Fruit fly (Drosophila melanogaster) whole organism, embryonic: ENCODE data around the gene CG18661.

Experiments
- Awh ChIP-seq: fragments of 200-800 bp; sonication (Bioruptor generic); IDR thresholded peaks from 2 replicates; pipeline ENCODE4, ENCODE4 v1.3.6; 2022; ENCODE audit warnings: missing biosample characterization, missing genetic modification characterization
- B-H2 ChIP-seq: fragments of 200-800 bp; sonication (Bioruptor generic); optimal IDR thresholded peaks from 2 replicates; lab custom pipeline; 2018; ENCODE audit warnings: missing biosample characterization, mild to moderate bottlenecking, missing genetic modification characterization
- Blimp-1 ChIP-seq: fragments of 200-800 bp; sonication (Bioruptor generic); optimal IDR thresholded peaks from 3 replicates; lab custom pipeline; 2018; ENCODE audit warnings: missing biosample characterization, missing genetic modification characterization, mild to moderate bottlenecking, moderate library complexity, missing genetic modification reagents
- CG10274 ChIP-seq: fragments of 200-800 bp; sonication (Bioruptor generic); optimal IDR thresholded peaks from 3 replicates; lab custom pipeline; 2017; ENCODE audit warnings: missing biosample characterization, mild to moderate bottlenecking, missing genetic modification characterization
- CG11398 ChIP-seq: fragments of 200-800 bp; sonication (Bioruptor generic); optimal IDR thresholded peaks from 2 replicates; lab custom pipeline; 2016; ENCODE audit warnings: missing biosample characterization, missing genetic modification characterization
- CG12942 ChIP-seq: fragments of 200-800 bp; sonication (Bioruptor generic); optimal IDR thresholded peaks from 3 replicates; lab custom pipeline; 2016; ENCODE audit warnings: missing biosample characterization, missing genetic modification characterization
- CG14710 ChIP-seq: fragments of 200-800 bp; sonication (Bioruptor generic); optimal IDR thresholded peaks from 3 replicates; lab custom pipeline; 2019; ENCODE audit warnings: missing biosample characterization, mild to moderate bottlenecking, missing genetic modification characterization, moderate library complexity
- CG14965 ChIP-seq: fragments of 200-800 bp; sonication (Bioruptor generic); optimal IDR thresholded peaks from 2 replicates; lab custom pipeline; 2016; ENCODE audit warnings: missing biosample characterization, missing genetic modification characterization, borderline replicate concordance
- CG17568 ChIP-seq: fragments of 200-800 bp; sonication (Bioruptor generic); optimal IDR thresholded peaks from 2 replicates; lab custom pipeline; 2018; ENCODE audit warnings: missing biosample characterization, mild to moderate bottlenecking, missing genetic modification characterization, moderate library complexity
- CG18262 ChIP-seq: fragments of 200-800 bp; optimal IDR thresholded peaks from 3 replicates; lab custom pipeline; 2019; ENCODE audit warnings: missing biosample characterization, mild to moderate bottlenecking, missing genetic modification characterization, moderate library complexity
- CG2129 ChIP-seq: fragments of 200-800 bp; sonication (Bioruptor generic); IDR thresholded peaks from 2 replicates; pipeline ENCODE4 v1.3.6; 2022; ENCODE audit warnings: missing biosample characterization, missing genetic modification characterization; ENCODE audit not compliant: partially characterized antibody
- CG2712 ChIP-seq: fragments of 200-800 bp; optimal IDR thresholded peaks from 3 replicates; lab custom pipeline; 2019; ENCODE audit warnings: missing biosample characterization, mild to moderate bottlenecking, missing genetic modification characterization, moderate library complexity
- CG2875 ChIP-seq: fragments of 200-800 bp; sonication (Bioruptor generic); optimal IDR thresholded peaks from 2 replicates; lab custom pipeline; 2017; ENCODE audit warnings: missing biosample characterization, mild to moderate bottlenecking, missing genetic modification characterization, missing genetic modification reagents
- CG31365 ChIP-seq: fragments of 200-800 bp; sonication (Bioruptor generic); optimal IDR thresholded peaks from 2 replicates; lab custom pipeline; 2018; ENCODE audit warnings: missing biosample characterization, mild to moderate bottlenecking, missing genetic modification characterization
- CG31441 ChIP-seq: fragments of 200-800 bp; sonication (Bioruptor generic); IDR thresholded peaks from 2 replicates; pipeline ENCODE4 v1.3.6; 2022; ENCODE audit warnings: missing biosample characterization, missing genetic modification characterization
- CG32767 ChIP-seq: fragments of 200-800 bp; sonication (Bioruptor generic); IDR thresholded peaks from 2 replicates; pipeline ENCODE4 v1.3.6; 2022; ENCODE audit warnings: missing biosample characterization, missing genetic modification characterization
- CG6654 ChIP-seq: fragments of 200-800 bp; sonication (Bioruptor generic); optimal IDR thresholded peaks from 2 replicates; lab custom pipeline; 2017; ENCODE audit warnings: missing biosample characterization, mild to moderate bottlenecking, missing genetic modification characterization
- CG6813 ChIP-seq: fragments of 200-800 bp; sonication (Bioruptor generic); optimal IDR thresholded peaks from 2 replicates; lab custom pipeline; 2017; ENCODE audit warnings: missing biosample characterization, missing genetic modification characterization, mild to moderate bottlenecking, moderate library complexity, missing genetic modification reagents
- CG7271 ChIP-seq: fragments of 200-800 bp; sonication (Bioruptor generic); optimal IDR thresholded peaks from 2 replicates; lab custom pipeline; 2018; ENCODE audit warnings: missing biosample characterization, mild to moderate bottlenecking, missing genetic modification characterization, moderate library complexity
- Camta ChIP-seq: fragments of 200-800 bp; sonication (Bioruptor generic); optimal IDR thresholded peaks from 2 replicates; lab custom pipeline; 2016; ENCODE audit warnings: missing biosample characterization, missing genetic modification characterization
- Dad ChIP-seq: fragments of 200-800 bp; sonication (Bioruptor generic); optimal IDR thresholded peaks from 3 replicates; lab custom pipeline; 2016; ENCODE audit warnings: missing biosample characterization, missing genetic modification characterization
- Dbx ChIP-seq: fragments of 200-800 bp; sonication (Bioruptor generic); IDR thresholded peaks from 3 replicates; pipeline ENCODE4 v1.3.6; 2022; ENCODE audit warnings: missing biosample characterization, missing genetic modification characterization
- E2f1 ChIP-seq: fragments of 200-800 bp; sonication (Bioruptor generic); IDR thresholded peaks from 2 replicates; pipeline ENCODE4 v1.3.6; 2022; ENCODE audit warnings: missing biosample characterization, missing genetic modification characterization
- Elba2 ChIP-seq: fragments of 200-800 bp; sonication (Bioruptor generic); optimal IDR thresholded peaks from 3 replicates; lab custom pipeline; 2016; ENCODE audit warnings: missing biosample characterization, missing genetic modification characterization
- GATAe ChIP-seq: fragments of 200-800 bp; sonication (Bioruptor generic); conservative IDR thresholded peaks from 2 replicates; pipeline ENCODE4 v1.3.6; 2022; ENCODE audit warnings: missing biosample characterization, missing genetic modification characterization
- H15 ChIP-seq: fragments of 200-800 bp; sonication (Bioruptor generic); IDR thresholded peaks from 3 replicates; pipeline ENCODE4 v1.3.6; 2022; ENCODE audit warnings: missing biosample characterization, missing genetic modification characterization
- HHEX ChIP-seq: fragments of 200-800 bp; sonication (Bioruptor generic); optimal IDR thresholded peaks from 3 replicates; lab custom pipeline; 2017; ENCODE audit warnings: missing biosample characterization, mild to moderate bottlenecking, missing genetic modification characterization, missing genetic modification reagents
- HLH4C ChIP-seq: fragments of 200-800 bp; sonication (Bioruptor generic); IDR thresholded peaks from 3 replicates; pipeline ENCODE4 v1.3.6; 2022; ENCODE audit warnings: missing biosample characterization, missing genetic modification characterization; ENCODE audit not compliant: partially characterized antibody
- HmgD ChIP-seq: fragments of 200-800 bp; sonication (Bioruptor generic); optimal IDR thresholded peaks from 3 replicates; lab custom pipeline; 2016; ENCODE audit warnings: missing biosample characterization, missing genetic modification characterization
- Hsf ChIP-seq: fragments of 200-800 bp; sonication (Bioruptor generic); optimal IDR thresholded peaks from 3 replicates; lab custom pipeline; 2016; ENCODE audit warnings: missing biosample characterization, missing genetic modification characterization
- Side ChIP-seq: fragments of 200-800 bp; sonication (Bioruptor generic); optimal IDR thresholded peaks from 2 replicates; lab custom pipeline; 2016; ENCODE audit warnings: missing biosample characterization, missing genetic modification characterization
- Sox100B ChIP-seq: fragments of 200-800 bp; sonication (Bioruptor generic); optimal IDR thresholded peaks from 3 replicates; lab custom pipeline; 2018; ENCODE audit warnings: missing biosample characterization, mild to moderate bottlenecking, missing genetic modification characterization
- al ChIP-seq: fragments of 200-800 bp; sonication (Bioruptor generic); IDR thresholded peaks from 2 replicates; pipeline ENCODE4 v1.3.6; 2022; ENCODE audit warnings: missing biosample characterization, missing genetic modification characterization
- aop ChIP-seq: fragments of 200-800 bp; sonication (Bioruptor generic); IDR thresholded peaks from 2 replicates; pipeline ENCODE4 v1.3.6; 2022; ENCODE audit warnings: missing biosample characterization, missing genetic modification characterization
- cg ChIP-seq: fragments of 200-800 bp; sonication (Bioruptor generic); optimal IDR thresholded peaks from 3 replicates; lab custom pipeline; 2019; ENCODE audit warnings: missing biosample characterization, mild to moderate bottlenecking, missing genetic modification characterization, moderate library complexity
- crol ChIP-seq: fragments of 200-800 bp; sonication (Bioruptor generic); IDR thresholded peaks from 2 replicates; pipeline ENCODE4 v1.3.6; 2022; ENCODE audit warnings: missing biosample characterization, missing genetic modification characterization
- danr ChIP-seq: fragments of 200-800 bp; sonication (Bioruptor generic); IDR thresholded peaks from 2 replicates; pipeline ENCODE4 v1.3.6; 2022; ENCODE audit warnings: missing biosample characterization, missing genetic modification characterization
- ems ChIP-seq: fragments of 200-800 bp; sonication (Bioruptor generic); optimal IDR thresholded peaks from 3 replicates; lab custom pipeline; 2016; ENCODE audit warnings: missing biosample characterization, missing genetic modification characterization
- fd64A ChIP-seq: fragments of 200-800 bp; sonication (Bioruptor generic); optimal IDR thresholded peaks from 3 replicates; lab custom pipeline; 2018; ENCODE audit warnings: missing biosample characterization, mild to moderate bottlenecking, missing genetic modification characterization
- gem ChIP-seq: fragments of 200-800 bp; sonication (Bioruptor generic); optimal IDR thresholded peaks from 2 replicates; lab custom pipeline; 2019; ENCODE audit warnings: missing biosample characterization, mild to moderate bottlenecking, missing genetic modification characterization, moderate library complexity
- gro ChIP-seq: fragments of 200-800 bp; sonication (Bioruptor generic); optimal IDR thresholded peaks from 2 replicates; lab custom pipeline; 2016; ENCODE audit warnings: missing biosample characterization, missing genetic modification characterization
- hth ChIP-seq: fragments of >200 bp; optimal IDR thresholded peaks from 2 replicates; lab custom pipeline; 2017; ENCODE audit warnings: inconsistent platforms
- nau ChIP-seq: fragments of 200-800 bp; sonication (Bioruptor generic); optimal IDR thresholded peaks from 3 replicates; lab custom pipeline; 2017; ENCODE audit warnings: missing biosample characterization, mild to moderate bottlenecking, missing genetic modification characterization, missing genetic modification reagents
- org-1 ChIP-seq: fragments of 200-800 bp; sonication (Bioruptor generic); optimal IDR thresholded peaks from 2 replicates; lab custom pipeline; 2017; ENCODE audit warnings: missing biosample characterization, missing genetic modification characterization
- run ChIP-seq: fragments of 200-800 bp; sonication (Bioruptor generic); optimal IDR thresholded peaks from 3 replicates; lab custom pipeline; 2018; ENCODE audit warnings: missing biosample characterization, mild to moderate bottlenecking, missing genetic modification characterization
- seq ChIP-seq: fragments of 200-800 bp; sonication (Bioruptor generic); IDR thresholded peaks from 2 replicates; pipeline ENCODE4 v1.3.6; 2022; ENCODE audit warnings: missing biosample characterization, missing genetic modification characterization
- sisA ChIP-seq: fragments of 200-800 bp; sonication (Bioruptor generic); IDR thresholded peaks from 2 replicates; pipeline ENCODE4 v1.3.6; 2022; ENCODE audit warnings: missing biosample characterization, missing genetic modification characterization
- stwl ChIP-seq: fragments of 200-800 bp; sonication (Bioruptor generic); optimal IDR thresholded peaks from 3 replicates; lab custom pipeline; 2018; ENCODE audit warnings: missing biosample characterization, mild to moderate bottlenecking, missing genetic modification characterization, moderate library complexity
- tgo ChIP-seq: fragments of 200-800 bp; sonication (Bioruptor generic); IDR thresholded peaks from 3 replicates; pipeline ENCODE4 v1.3.6; 2022; ENCODE audit warnings: missing biosample characterization, missing genetic modification characterization
- wek ChIP-seq: fragments of 200-800 bp; sonication (Bioruptor generic); optimal IDR thresholded peaks from 3 replicates; lab custom pipeline; 2018; ENCODE audit warnings: missing biosample characterization, mild to moderate bottlenecking, missing genetic modification characterization, moderate library complexity

Gene CG18661

DNA sequence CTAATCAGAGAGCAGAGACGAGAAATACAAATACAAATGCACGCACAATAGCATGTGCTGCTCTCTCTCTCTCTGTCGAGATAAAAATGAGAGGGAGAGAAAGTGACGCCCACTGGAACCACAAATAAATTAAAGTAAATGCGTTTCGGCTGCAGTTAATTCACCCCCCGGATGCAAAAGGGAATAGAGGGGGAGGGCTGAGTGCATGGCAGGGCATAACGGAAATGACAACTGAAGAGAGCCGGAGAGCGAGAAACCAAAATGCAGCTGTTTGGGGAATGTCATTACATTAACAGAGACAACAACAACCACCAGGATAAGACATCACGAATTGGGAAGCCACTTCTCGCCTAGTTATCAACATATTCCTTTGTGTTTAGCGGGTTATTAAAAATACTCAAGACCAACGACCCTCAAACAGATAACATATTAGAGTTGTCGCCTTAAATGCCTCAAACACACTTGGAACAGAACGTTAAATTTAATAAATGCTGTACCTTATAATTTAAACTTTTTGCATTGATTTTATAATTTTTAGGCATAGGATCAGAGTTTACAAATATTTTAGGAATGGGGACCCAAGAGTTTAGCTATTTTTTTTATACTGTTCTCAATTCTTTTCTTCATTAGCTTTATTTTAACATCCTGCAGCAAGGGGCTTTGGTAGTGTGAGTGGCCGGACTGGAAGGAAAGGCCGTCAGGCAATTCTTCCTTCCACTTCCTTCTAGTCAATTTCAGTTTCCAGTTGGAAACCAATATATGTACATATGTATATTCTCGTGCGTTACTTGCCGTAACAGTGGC, 47.3 kb upstream of the CG18661 start (continued):
- TF ChIP-seq fd64A (GFP tag; lab: Kevin White, UChicago): peak; percentile 34
- TF ChIP-seq Sox100B (GFP tag; lab: Kevin White, UChicago): no peak
- peak; percentile 41 for TF ChIP-seq nau (GFP tag; lab: Kevin White, UChicago)
- no peak for TF ChIP-seq CG7271 (tag; lab: Kevin White, UChicago)
- TF ChIP-seq CG10274 (GFP tag; lab: Kevin White, UChicago): peak; percentile 95
- TF ChIP-seq CG31441 (GFP tag; lab: Robert Waterston, UW): no peak
- no peak for TF ChIP-seq CG6654 (GFP tag; lab: Kevin White, UChicago)
- TF ChIP-seq HHEX (GFP tag; lab: Kevin White, UChicago): no peak
- TF ChIP-seq run (tag; lab: Kevin White, UChicago): peak; percentile 36
- TF ChIP-seq E2f1: no peak
- TF ChIP-seq Dad (GFP tag; lab: Kevin White, UChicago): no peak
- TF ChIP-seq Camta (GFP tag; lab: Kevin White, UChicago): no peak
- no peak for TF ChIP-seq ems
- no peak for TF ChIP-seq CG6813 (GFP tag; lab: Kevin White, UChicago)
- no peak for TF ChIP-seq GATAe (GFP tag; lab: Robert Waterston, UW)
- TF ChIP-seq danr (GFP tag; lab: Robert Waterston, UW): no peak
- no peak for TF ChIP-seq Side
- no peak for TF ChIP-seq CG32767 (GFP tag; lab: Robert Waterston, UW)
- peak; percentile 81 for TF ChIP-seq aop (GFP tag; lab: Robert Waterston, UW)
- peak; percentile 28 for TF ChIP-seq CG18262 (tag; lab: Kevin White, UChicago)
- no peak for TF ChIP-seq CG2129 (GFP tag; lab: Robert Waterston, UW)
- TF ChIP-seq CG31365: no peak
- no peak for TF ChIP-seq H15 (GFP tag; lab: Robert Waterston, UW)
- peak; percentile 59 for TF ChIP-seq cg (GFP tag; lab: Kevin White, UChicago)
- TF ChIP-seq B-H2 (GFP tag; lab: Kevin White, UChicago): no peak
- peak; percentile 48 for TF ChIP-seq Blimp-1 (GFP tag; lab: Kevin White, UChicago)
- TF ChIP-seq stwl: peak; percentile 11
- TF ChIP-seq al: no peak
- no peak for TF ChIP-seq Dbx (GFP tag; lab: Robert Waterston, UW)
- TF ChIP-seq CG17568 (GFP tag; lab: Kevin White, UChicago): no peak
- no peak for TF ChIP-seq tgo (GFP tag; lab: Robert Waterston, UW)
- TF ChIP-seq HmgD (GFP tag; lab: Kevin White, UChicago): no peak
- TF ChIP-seq CG14710 (tag; lab: Kevin White, UChicago): peak; percentile 11
- TF ChIP-seq CG12942: no peak
- TF ChIP-seq seq (GFP tag; lab: Robert Waterston, UW): no peak
- TF ChIP-seq Elba2 (GFP tag; lab: Kevin White, UChicago): peak; percentile 64
- peak; percentile 79 for TF ChIP-seq crol
- peak; percentile 43 for TF ChIP-seq gem (tag; lab: Kevin White, UChicago)
- TF ChIP-seq CG2712 (tag; lab: Kevin White, UChicago): peak; percentile 11
- no peak for TF ChIP-seq HLH4C
- peak; percentile 14 for TF ChIP-seq CG11398
- TF ChIP-seq Hsf (GFP tag; lab: Kevin White, UChicago): no peak
- no peak for TF ChIP-seq hth (lab: Kevin White, UChicago)
- TF ChIP-seq CG2875 (GFP tag; lab: Kevin White, UChicago): no peak
- TF ChIP-seq gro: no peak
- no peak for TF ChIP-seq wek (GFP tag; lab: Kevin White, UChicago)
- no peak for TF ChIP-seq sisA (GFP tag; lab: Robert Waterston, UW)
- TF ChIP-seq CG14965 (GFP tag; lab: Kevin White, UChicago): no peak
- peak; percentile 29; the same call in 1 of the 2 replicates for TF ChIP-seq Awh (GFP tag; lab: Robert Waterston, UW)
- TF ChIP-seq org-1 (GFP tag; lab: Kevin White, UChicago): no peak
